Fruit fly (Drosophila melanogaster) Kc167 (cell line): ENCODE data around the gene cass.

Experiments
- Myc ChIP-seq: fragments of >200 bp; optimal IDR thresholded peaks from 2 replicates; lab custom pipeline; 2017; ENCODE audit warnings: missing external identifiers
- Sin3A ChIP-seq: fragments of >200 bp; optimal IDR thresholded peaks from 2 replicates; lab custom pipeline; 2018; ENCODE audit warnings: missing external identifiers
- h ChIP-seq: fragments of >200 bp; optimal IDR thresholded peaks from 3 replicates; lab custom pipeline; 2018; ENCODE audit warnings: missing external identifiers
- insv ChIP-seq: fragments of >200 bp; optimal IDR thresholded peaks from 3 replicates; lab custom pipeline; 2018; ENCODE audit warnings: missing external identifiers
- psq ChIP-seq: fragments of >200 bp; optimal IDR thresholded peaks from 2 replicates; lab custom pipeline; 2017; ENCODE audit warnings: missing external identifiers
- ttk ChIP-seq: sonication (Bioruptor generic); optimal IDR thresholded peaks from 2 replicates; lab custom pipeline; 2017; ENCODE audit warnings: missing external identifiers

cass gene

DNA sequence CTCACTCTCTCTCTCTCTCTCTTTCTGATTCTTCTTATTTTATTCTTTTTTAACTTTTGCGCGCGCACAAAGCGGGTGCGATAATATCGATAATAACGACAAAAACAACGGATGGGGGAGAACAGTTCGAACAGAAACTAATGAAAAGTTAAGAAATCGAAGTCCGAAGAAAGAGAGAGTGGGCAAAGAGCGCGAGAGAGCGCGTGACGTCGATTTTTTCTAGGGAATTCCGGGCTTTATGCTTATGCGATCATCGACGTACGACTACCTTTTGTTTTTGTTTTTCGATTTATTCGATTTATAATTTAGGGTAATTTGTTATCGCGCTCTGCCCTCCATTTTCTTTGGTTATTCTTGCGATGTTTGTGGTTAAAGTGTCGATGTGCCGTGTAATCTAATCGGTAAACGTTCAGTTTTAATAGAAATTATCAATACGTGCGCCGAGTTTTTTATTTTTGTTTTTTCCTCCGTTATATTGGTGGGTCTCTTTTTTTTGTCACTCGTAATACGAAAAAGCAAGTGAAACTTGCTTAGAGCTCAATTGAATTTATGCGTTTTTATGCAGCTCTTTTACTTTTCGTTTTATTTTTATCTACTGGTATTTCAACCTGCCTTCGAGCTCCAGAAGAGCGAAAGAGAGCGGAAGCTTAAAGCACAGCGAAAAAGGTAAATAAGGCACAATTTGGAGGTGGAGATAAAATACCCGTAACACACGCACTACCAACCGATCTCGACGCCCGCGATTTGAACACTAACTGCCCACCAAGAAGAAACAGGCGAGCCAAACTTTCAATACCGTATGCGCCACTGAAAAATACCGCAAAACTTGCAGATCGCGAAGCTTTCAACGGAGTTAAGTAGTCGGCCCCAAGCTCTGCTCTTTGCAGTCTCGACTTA is 27.8 kb downstream of the cass start, which contains the start of gene dl:
dl (minus strand) TSS at position 757 of the 897 bp plus-strand sequence.
- TF ChIP-seq psq (no peak), insv (lab: Kevin White, UChicago) (no peak), Myc (no peak), Sin3A (lab: Kevin White, UChicago) (no peak), h (lab: Kevin White, UChicago) (no peak), ttk (lab: Kevin White, UChicago) (no peak)

DNA sequence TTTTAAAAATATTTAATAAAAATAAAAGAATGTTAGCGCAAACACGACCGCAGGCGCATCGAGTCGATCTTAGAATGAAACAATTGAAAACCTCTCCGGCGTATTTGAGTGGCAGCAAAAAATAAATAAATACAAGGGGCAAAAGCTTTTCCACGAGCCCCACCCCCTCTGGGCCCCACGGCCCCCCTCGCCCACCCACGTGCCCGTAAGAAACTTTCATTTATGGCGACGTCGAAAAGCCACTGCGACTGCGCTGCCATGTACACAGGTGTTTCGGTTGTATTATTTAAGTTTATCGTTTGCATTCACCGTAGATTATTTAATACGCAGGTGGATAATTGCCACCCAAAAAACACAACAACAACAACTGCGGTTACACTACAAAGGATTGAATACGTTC is 29.3 kb downstream of the cass start:
- no peak for TF ChIP-seq h (lab: Kevin White, UChicago)
- TF ChIP-seq insv (lab: Kevin White, UChicago), result no peak
- TF ChIP-seq Sin3A (lab: Kevin White, UChicago), result no peak
- no peak for TF ChIP-seq Myc
- no peak for TF ChIP-seq ttk (lab: Kevin White, UChicago)
- TF ChIP-seq psq, result no peak

DNA sequence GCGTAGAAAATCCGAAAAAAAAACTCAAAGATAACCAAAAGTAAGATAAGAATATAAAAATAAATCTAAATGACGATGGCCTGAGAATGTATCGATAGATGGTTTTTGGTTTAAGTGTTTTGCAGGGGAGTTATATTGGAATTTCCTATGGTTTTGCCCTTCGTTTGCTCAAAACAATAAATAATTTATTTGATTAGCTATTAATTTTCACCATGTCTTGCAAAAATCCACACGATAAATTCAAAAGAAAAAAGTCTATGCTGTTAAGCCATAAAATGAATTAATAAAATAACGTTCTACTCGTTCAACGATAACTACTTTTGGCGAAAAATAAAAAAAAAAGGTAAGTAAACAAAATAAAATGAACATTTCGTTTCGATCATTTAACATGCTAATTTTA is 30.6 kb downstream of the cass start:
- TF ChIP-seq Sin3A (lab: Kevin White, UChicago), result no peak
- TF ChIP-seq h (lab: Kevin White, UChicago), result no peak
- no peak for TF ChIP-seq Myc
- TF ChIP-seq psq, result no peak

DNA sequence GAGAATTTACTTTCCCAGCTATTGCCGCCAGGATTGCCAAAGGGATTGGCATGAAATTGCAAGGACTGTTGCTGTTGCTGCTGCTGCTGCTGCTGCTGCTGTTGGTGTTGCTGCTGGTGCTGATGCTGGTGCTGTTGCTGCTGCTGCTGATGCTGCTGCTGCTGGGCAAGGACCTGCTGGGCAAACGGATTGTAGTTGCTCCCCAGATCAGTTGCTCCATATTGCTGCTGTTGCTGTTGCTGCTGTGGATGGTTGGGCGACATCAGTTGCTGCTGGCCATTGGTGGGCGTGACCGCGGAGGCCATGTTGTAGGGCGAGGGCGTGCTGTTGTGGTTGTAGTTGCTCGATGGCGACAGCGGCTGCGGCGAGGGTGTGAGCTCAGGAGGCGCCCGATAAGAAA is 40.1 kb downstream of the cass start:
- no peak for TF ChIP-seq psq
- no peak for TF ChIP-seq insv (lab: Kevin White, UChicago)
- no peak for TF ChIP-seq Myc
- TF ChIP-seq ttk (lab: Kevin White, UChicago), result no peak
- TF ChIP-seq Sin3A (lab: Kevin White, UChicago), result no peak
- no peak for TF ChIP-seq h (lab: Kevin White, UChicago)

DNA sequence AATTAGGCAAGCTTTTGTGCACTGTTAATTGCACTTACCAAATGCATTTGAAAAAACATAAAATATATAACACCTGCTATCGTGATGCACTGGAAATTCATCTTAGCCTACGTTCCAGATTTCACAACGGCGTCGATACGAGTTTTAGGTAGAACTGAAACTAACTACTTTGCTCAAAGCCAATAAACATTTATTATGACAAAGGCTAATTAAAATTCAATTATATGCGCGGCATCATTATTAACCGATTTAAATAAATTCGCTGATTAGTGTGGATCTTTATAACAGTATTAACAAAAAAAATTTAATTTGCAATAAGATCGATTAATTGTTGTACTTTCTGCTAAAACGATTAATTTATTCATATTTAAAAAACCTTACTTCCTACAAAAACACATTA is 41.2 kb downstream of the cass start, which contains the start of gene CG33928:
CG33928 (minus strand) TSS at position 101 of the 400 bp plus-strand sequence.
- no peak for TF ChIP-seq h (lab: Kevin White, UChicago)
- no peak for TF ChIP-seq Sin3A (lab: Kevin White, UChicago)
- no peak for TF ChIP-seq psq
- no peak for TF ChIP-seq Myc
- no peak for TF ChIP-seq insv (lab: Kevin White, UChicago)
- no peak for TF ChIP-seq ttk (lab: Kevin White, UChicago)

DNA sequence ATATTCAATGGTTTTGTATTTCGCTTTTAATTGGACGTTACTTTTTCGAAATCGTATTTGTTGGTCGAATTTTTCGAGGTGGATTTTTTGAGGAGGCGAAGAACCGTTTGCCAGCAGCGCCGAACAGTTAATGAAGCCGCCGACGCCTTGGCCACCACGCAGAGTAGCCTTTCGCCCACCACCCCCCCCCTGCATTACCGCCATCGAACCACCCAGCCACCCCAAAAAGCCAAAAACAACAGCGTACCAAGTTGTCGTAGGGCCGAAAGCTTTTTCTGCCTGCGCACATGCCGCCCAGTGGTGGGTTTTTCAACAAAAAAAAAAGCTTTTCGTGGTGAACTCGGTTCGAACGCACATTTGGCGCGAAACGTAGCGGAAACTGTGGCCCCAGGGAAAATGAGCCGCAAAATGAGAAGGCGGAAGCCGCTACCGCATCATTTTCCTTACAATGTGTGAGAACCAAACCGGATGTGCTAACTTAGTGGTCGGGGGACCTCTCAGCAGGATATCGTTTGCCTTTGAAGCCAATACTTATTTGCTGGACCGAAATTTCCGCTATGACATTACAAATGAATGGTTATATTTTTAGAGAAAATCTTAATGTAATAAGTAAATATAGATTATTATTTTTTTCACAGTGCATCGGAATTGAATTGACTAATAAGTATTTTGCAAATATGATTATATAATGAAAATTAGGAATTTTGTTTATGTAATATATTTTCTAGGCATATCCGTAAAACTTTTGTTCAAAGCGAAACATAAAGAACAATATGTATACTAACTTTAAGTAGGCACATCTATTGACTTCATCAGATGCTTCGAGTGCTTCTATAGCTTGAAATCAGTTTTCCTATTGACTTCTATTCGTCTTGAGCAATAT is 44.4 kb downstream of the cass start, which contains the start of the genes Dif and CG5043:
Dif (minus strand) TSS at position 132 of the 883 bp plus-strand sequence.
CG5043 (plus strand) TSS at position 833 of the 883 bp plus-strand sequence.
- no peak for TF ChIP-seq insv (lab: Kevin White, UChicago)
- TF ChIP-seq Myc, result no peak
- no peak for TF ChIP-seq ttk (lab: Kevin White, UChicago)
- no peak for TF ChIP-seq h (lab: Kevin White, UChicago)
- no peak for TF ChIP-seq Sin3A (lab: Kevin White, UChicago)
- no peak for TF ChIP-seq psq

DNA sequence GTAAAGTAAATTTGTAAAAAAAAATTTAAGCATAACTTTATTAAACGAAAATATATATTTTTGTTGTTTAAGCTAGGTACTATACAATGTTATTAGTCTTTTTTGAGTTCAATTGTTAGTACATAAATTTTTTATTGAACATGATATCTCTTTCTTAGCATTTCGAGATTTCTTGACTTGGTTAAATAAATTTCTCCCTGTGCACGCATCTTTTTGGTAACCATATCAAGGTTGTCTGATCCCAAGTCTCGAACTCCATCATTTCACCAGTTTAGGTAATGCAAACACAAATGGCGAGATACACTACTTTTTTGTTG is 46.4 kb downstream of the cass start:
- no peak for TF ChIP-seq psq
- TF ChIP-seq h (lab: Kevin White, UChicago), result no peak
- no peak for TF ChIP-seq Sin3A (lab: Kevin White, UChicago)
- TF ChIP-seq Myc, result no peak
- TF ChIP-seq ttk (lab: Kevin White, UChicago), result no peak
- TF ChIP-seq insv (lab: Kevin White, UChicago), result no peak

DNA sequence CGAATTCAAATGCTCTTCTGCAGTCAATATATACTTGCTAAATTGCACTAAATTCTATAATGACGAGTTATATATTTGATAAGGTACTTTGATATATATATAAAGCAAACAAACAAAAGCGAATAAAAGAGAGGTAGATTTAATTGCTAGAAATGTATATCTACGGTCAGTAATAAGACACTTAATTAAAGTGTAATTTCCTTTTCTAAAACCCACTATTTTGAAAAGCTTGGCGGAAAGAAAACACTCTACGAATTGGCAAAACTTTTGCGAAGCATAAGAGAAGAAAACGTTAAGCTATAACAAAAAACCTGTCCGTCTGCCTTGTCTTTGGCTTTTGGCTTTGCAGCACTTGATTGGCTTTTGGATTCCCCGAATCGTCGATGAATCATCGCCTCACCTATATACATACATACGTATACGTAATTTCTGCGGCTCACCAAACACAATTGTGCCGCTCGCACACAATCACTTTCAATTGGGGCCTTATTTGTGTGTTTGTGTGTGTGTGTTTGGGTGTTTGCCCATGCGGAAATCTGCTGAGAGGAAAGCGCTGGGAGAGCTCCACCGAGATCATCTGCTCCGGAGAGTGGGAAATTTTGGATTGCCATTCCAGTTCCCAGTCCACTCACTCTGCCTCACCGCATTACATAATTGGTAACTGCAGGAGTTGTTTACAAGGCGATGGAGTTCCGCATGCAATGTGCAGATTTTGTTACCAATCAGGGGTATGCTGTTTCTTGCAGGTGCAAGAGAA is 46.9 kb downstream of the cass start:
- TF ChIP-seq h (lab: Kevin White, UChicago) (no peak), Myc (no peak), psq (no peak), insv (lab: Kevin White, UChicago) (no peak), Sin3A (lab: Kevin White, UChicago) (no peak), ttk (lab: Kevin White, UChicago) (no peak)

DNA sequence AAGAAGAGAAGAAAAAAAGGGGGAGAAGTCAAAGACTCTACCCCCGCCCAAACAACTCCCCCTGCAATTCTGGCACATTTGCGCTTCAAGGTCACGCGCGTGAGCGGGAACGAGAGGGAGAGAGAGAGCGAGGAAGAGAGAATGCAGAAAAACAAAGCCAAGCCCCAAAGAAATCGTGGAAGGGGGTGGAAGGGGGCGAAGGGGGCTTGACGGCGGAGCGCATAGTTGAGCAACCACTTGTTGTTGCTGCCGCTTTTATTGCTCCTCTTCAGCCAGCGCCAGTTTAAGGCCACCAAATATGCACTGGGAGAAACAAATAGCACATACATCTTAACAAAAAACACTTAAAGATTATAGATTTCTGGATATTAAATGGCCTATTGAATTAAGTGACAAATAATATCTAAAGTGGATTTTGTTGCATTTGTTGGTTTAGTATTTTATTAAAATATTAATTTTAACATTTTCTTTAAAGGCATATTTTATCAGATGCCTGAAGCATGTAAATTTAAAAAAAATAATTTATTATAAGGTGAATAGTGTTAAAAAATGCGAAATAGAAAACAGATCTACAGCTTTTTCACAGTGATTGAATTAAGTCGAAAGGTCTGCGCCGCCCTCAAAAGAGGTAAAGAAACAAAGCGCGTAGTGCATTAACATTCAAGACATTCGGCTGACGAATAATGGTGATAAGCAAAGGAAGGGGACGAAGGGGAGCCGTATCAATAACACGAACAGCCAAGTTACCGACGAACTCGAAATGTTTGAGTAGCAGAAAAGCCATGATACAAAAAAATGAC is 47.7 kb downstream of the cass start:
- TF ChIP-seq Myc, result no peak

DNA sequence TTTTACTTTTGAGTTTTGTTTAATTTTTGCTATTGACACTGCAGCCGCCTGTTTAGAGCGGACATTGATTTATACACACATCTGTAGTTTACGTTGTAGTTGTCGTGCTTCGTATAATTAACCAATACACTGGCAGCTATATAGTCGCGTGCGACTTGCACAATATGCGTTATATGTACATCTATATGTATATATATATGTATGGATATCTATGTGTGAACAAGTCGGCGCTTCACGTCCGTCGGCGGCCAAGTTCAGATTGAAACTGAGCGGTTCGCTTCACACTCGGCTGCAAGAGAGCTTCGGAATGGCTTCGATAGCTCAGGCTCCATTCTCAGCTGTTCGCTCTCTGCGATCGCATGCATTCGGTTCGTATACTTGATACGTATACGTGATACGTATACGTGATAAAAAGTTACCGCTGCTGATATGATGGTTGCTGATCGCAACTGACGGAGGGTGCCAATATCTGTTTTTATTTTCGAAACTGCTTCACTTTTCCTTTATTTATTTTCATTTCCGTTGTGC is 49.7 kb downstream of the cass start:
- TF ChIP-seq psq (no peak), Sin3A (lab: Kevin White, UChicago) (no peak), insv (lab: Kevin White, UChicago) (no peak), ttk (lab: Kevin White, UChicago) (no peak), Myc (no peak), h (lab: Kevin White, UChicago) (no peak)

DNA sequence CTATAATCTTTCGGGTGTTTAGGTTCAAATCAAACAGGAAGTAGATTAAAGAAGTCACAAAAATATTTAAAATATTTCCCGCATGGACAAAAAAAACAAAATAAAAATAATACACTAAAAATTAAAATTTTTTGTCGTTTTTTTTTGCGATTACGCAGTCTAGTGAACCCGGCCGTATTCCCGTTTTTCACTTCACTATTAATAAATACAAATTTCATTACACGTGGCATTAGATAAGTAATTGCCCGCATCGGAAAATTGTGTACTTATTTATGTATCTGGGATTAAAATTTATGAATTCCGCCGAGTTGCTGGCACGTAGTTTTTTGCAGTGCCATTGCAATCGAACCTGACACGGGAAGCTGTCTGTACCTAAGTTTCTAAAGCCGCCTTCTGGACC is 50.5 kb downstream of the cass start:
- TF ChIP-seq h (lab: Kevin White, UChicago), result no peak
- no peak for TF ChIP-seq psq
- no peak for TF ChIP-seq Sin3A (lab: Kevin White, UChicago)
- TF ChIP-seq Myc, result no peak
